Worm (Caenorhabditis elegans): ENCODE data around the gene amdh-1.

The amdh-1 gene

DNA sequence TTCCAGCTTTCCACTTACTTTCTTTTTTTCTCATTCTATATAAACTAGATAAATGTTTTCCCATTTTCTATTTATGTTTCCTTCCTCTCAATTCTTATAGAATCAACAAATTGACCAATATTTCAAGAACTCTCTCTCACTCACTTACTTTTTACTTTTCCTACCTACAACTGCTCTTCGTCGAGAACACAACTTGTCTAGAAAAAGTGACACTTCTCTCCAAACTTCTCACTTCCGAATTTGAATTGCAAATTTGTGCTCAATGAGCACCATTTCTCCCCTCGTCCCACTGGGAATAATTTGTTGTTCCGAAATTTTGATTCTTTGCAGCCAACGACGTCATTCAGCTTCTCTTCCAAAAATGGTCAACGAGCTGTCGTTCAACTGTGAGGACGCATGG is 46.5 kb downstream of the amdh-1 start, which contains the start of gene F47D12.3 (continued):
- TF ChIP-seq T07F8.4 (tag; optimal IDR thresholded peaks at IDR 0.05), result no peak

DNA sequence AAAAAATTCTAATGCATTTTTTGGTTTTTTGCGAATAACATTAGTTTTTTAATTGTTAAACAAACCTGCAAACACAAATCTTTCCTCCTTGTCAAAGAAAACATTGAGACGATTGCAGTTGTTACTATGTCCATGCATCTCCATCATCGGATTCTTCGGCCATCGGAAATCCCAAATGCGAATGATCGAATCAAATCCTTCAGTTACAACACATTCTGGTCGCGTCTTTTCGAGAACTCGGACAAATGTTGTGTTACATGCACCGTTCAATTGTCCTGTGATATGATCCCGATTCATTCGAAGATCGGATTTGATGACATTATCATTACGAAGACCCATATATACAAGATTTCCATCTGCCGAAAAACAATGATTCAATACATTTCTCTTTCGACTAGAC is 48.7 kb downstream of the amdh-1 start:
- TF ChIP-seq B0336.3 (GFP tag; IDR thresholded peaks at IDR 0.05), result no peak
- TF ChIP-seq aptf-3 (GFP tag; IDR thresholded peaks at IDR 0.05), result no peak
- TF ChIP-seq rpc-1 (optimal IDR thresholded peaks at IDR 0.05), result no peak
- TF ChIP-seq rpc-1 (tag; optimal IDR thresholded peaks at IDR 0.05), result no peak
- no peak for TF ChIP-seq hmg-1.2 (GFP tag; IDR thresholded peaks at IDR 0.05)
- no peak for TF ChIP-seq B0261.1 (tag; optimal IDR thresholded peaks at IDR 0.05)
- no peak for TF ChIP-seq chd-7 (tag; optimal IDR thresholded peaks at IDR 0.05)
- TF ChIP-seq xnd-1 (tag; optimal IDR thresholded peaks at IDR 0.05), result no peak
- no peak for TF ChIP-seq ztf-26 (tag; optimal IDR thresholded peaks at IDR 0.05)

DNA sequence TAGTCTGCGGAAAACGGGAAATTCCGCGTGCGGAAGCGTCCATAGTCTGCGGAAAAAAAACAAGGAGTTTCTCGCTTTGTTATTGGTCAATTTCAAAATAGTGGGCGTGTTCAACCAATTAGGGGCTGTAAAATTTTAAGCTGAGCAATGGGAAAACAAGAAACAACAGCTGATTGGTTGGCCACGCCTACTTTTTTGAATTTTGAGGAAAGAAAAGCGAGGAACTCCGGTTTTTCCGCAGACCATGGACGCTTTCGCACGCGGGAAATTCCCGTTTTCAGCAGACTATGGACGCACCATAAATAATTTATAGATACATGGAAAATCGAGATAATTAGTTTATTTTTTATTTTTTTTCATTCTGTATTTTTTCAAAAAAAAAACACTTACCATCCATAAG is 50.1 kb downstream of the amdh-1 start:
- peak; percentile 76 for TF ChIP-seq nfyb-1 (GFP tag; IDR thresholded peaks at IDR 0.05)

ce11 chrIII:6303114-6303647 is 51.6 kb downstream of the amdh-1 start, which contains the start of gene F47D12.9:
Gene F47D12.9 (minus strand): TSS chrIII:6303380.
- TF ChIP-seq dox-1 (GFP tag; IDR thresholded peaks at IDR 0.05) (peak; percentile 62; the same call in 1 of the 2 replicates), ztf-28 (GFP tag; IDR thresholded peaks at IDR 0.05) (no peak), tbx-9 (tag; optimal IDR thresholded peaks at IDR 0.05; ENCODE audit: borderline replicate concordance) (no peak), lin-40 (tag; optimal IDR thresholded peaks at IDR 0.05) (peak; percentile 81), hrde-1 (tag; optimal IDR thresholded peaks at IDR 0.05; ENCODE audit: borderline replicate concordance) (no peak), ceh-27 (GFP tag; optimal IDR thresholded peaks at IDR 0.05) (peak; percentile 78), cebp-2 (GFP tag; IDR thresholded peaks at IDR 0.05) (no peak), ztf-3 (GFP tag; optimal IDR thresholded peaks at IDR 0.05) (no peak), ceh-40 (GFP tag; IDR thresholded peaks at IDR 0.05) (no peak), Y53F4B.3 (GFP tag; IDR thresholded peaks at IDR 0.05) (no peak), lsy-27 (tag; optimal IDR thresholded peaks at IDR 0.05; ENCODE audit: borderline replicate concordance, insufficient read depth) (no peak), tlf-1 (GFP tag; optimal IDR thresholded peaks at IDR 0.05) (peak; percentile 27), lin-26 (GFP tag; IDR thresholded peaks at IDR 0.05) (0 out of 2 replicates have a peak, but pooled peaks have one; percentile 38), ekl-4 (GFP tag; IDR thresholded peaks at IDR 0.05) (peak; percentile 45; the same call in 1 of the 2 replicates), F23B12.7 (tag; optimal IDR thresholded peaks at IDR 0.05; ENCODE audit: insufficient read depth) (peak; percentile 22), C06A6.2 (GFP tag; conservative IDR thresholded peaks at IDR 0.05) (0 out of 2 replicates have a peak, but pooled peaks have one; percentile 26), D2030.7 (GFP tag; IDR thresholded peaks at IDR 0.05) (no peak), hmg-1.2 (GFP tag; IDR thresholded peaks at IDR 0.05) (peak; percentile 89), tbp1 (GFP tag; optimal IDR thresholded peaks at IDR 0.05) (peak; percentile 20), hmg-20 (GFP tag; IDR thresholded peaks at IDR 0.05) (no peak), rec-8 (tag; optimal IDR thresholded peaks at IDR 0.05) (no peak), gei-17 (GFP tag; optimal IDR thresholded peaks at IDR 0.05) (no peak), lin-54 (GFP tag; optimal IDR thresholded peaks at IDR 0.05) (peak; percentile 16), nfya-1 (tag; optimal IDR thresholded peaks at IDR 0.05; ENCODE audit: borderline replicate concordance, insufficient read depth) (no peak), let-607 (tag; optimal IDR thresholded peaks at IDR 0.05) (peak in 1 of 2 experiments; percentile 21), zfh-2 (GFP tag; conservative IDR thresholded peaks at IDR 0.05) (no peak), snpc-3.4 (tag; optimal IDR thresholded peaks at IDR 0.05) (no peak), F22D6.2 (tag; optimal IDR thresholded peaks at IDR 0.05) (peak; percentile 30), ztf-26 (tag; optimal IDR thresholded peaks at IDR 0.05) (peak; percentile 60), nhr-80 (tag; optimal IDR thresholded peaks at IDR 0.05) (peak; percentile 61), egrh-3 (GFP tag; IDR thresholded peaks at IDR 0.05) (no peak), pbrm-1 (GFP tag; IDR thresholded peaks at IDR 0.05) (0 out of 2 replicates have a peak, but pooled peaks have one; percentile 46), B0035.1 (tag; optimal IDR thresholded peaks at IDR 0.05) (no peak)
